Fruit fly (Drosophila melanogaster): ENCODE results near the gene Hyls1.
A peak's percentile ranks its signal among the peaks of the same experiment; 100 is the strongest.

The Hyls1 gene

DNA sequence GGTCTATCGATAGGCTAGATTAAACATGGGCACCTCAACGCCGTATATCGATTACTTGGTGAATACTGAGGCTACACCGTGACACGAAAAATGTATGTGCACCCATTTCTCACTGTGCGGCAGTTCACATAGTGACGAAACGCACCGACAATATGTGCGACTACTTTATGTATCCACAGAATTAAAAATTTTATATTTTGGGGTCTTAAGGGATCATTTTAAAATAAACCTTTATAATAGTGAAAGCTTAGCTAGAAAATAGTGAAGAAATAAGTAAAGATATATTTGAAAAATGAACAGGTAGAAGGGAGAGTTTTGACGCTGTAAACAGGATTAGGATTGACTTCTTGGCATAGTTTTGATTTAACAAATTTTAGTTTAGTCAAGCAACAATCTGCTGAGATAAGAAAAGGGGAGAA is 23.3 kb downstream of the Hyls1 start, which contains the start of gene mRpL4 (continued):
- TF ChIP-seq CG16815 (GFP tag; optimal IDR thresholded peaks at IDR 0.05): peak; percentile 42
- peak; percentile 99 for TF ChIP-seq Bgb (GFP tag; IDR thresholded peaks at IDR 0.05; ENCODE audit: partially characterized antibody)
- TF ChIP-seq pho (GFP tag; optimal IDR thresholded peaks at IDR 0.05): peak; percentile 75
- TF ChIP-seq Lhr (GFP tag; optimal IDR thresholded peaks at IDR 0.05): peak; percentile 69
- TF ChIP-seq CG1832 (GFP tag; optimal IDR thresholded peaks at IDR 0.05): no peak
- TF ChIP-seq br (optimal IDR thresholded peaks at IDR 0.05): no peak
- TF ChIP-seq D19B (GFP tag; optimal IDR thresholded peaks at IDR 0.05): peak; percentile 14
- no peak for TF ChIP-seq fd64A (GFP tag; optimal IDR thresholded peaks at IDR 0.05)
- TF ChIP-seq so (GFP tag; IDR thresholded peaks at IDR 0.05): no peak
- no peak for TF ChIP-seq CG15011 (GFP tag; optimal IDR thresholded peaks at IDR 0.05)
- TF ChIP-seq sc (optimal IDR thresholded peaks at IDR 0.05): no peak
- peak; percentile 13 for TF ChIP-seq sc (GFP tag; optimal IDR thresholded peaks at IDR 0.05)
- TF ChIP-seq mam (GFP tag; optimal IDR thresholded peaks at IDR 0.05): peak; percentile 87
- TF ChIP-seq CG11093 (GFP tag; IDR thresholded peaks at IDR 0.05): peak; percentile 18; the same call in 1 of the 3 replicates
- peak; percentile 78 for TF ChIP-seq CG32767 (GFP tag; IDR thresholded peaks at IDR 0.05)
- TF ChIP-seq bowl (GFP tag; IDR thresholded peaks at IDR 0.05): no peak
- no peak for TF ChIP-seq dmrt99B (tag; optimal IDR thresholded peaks at IDR 0.05)
- peak; percentile 74 for TF ChIP-seq CG6272 (GFP tag; IDR thresholded peaks at IDR 0.05)
- peak in 1 of 3 experiments; percentile 47 for TF ChIP-seq lola (GFP tag; optimal IDR thresholded peaks at IDR 0.05)
- peak; percentile 89 for TF ChIP-seq CG4617 (GFP tag; optimal IDR thresholded peaks at IDR 0.05; ENCODE audit: borderline replicate concordance)
- TF ChIP-seq CG12744 (GFP tag; optimal IDR thresholded peaks at IDR 0.05): peak; percentile 47
- peak; percentile 71 for TF ChIP-seq CG8089 (GFP tag; optimal IDR thresholded peaks at IDR 0.05)
- 0 out of 2 replicates have a peak, but pooled peaks have one; percentile 36 for TF ChIP-seq CG16779 (GFP tag; IDR thresholded peaks at IDR 0.05)
- TF ChIP-seq hb (GFP tag; IDR thresholded peaks at IDR 0.05; ENCODE audit: partially characterized antibody): peak; percentile 99
- TF ChIP-seq Ets97D (GFP tag; optimal IDR thresholded peaks at IDR 0.05): peak; percentile 70
- peak; percentile 62 for TF ChIP-seq Bdp1 (GFP tag; optimal IDR thresholded peaks at IDR 0.05)
- peak; percentile 60 for TF ChIP-seq unpg (GFP tag; optimal IDR thresholded peaks at IDR 0.05)
- TF ChIP-seq gsb (GFP tag; IDR thresholded peaks at IDR 0.05): peak; percentile 14; the same call in 1 of the 2 replicates
- no peak for TF ChIP-seq yki (optimal IDR thresholded peaks at IDR 0.05)
- peak; percentile 76 for TF ChIP-seq lmd (GFP tag; IDR thresholded peaks at IDR 0.05)
- peak; percentile 27; the same call in 1 of the 3 replicates for TF ChIP-seq tgo (GFP tag; IDR thresholded peaks at IDR 0.05)
- TF ChIP-seq CG9932 (GFP tag; IDR thresholded peaks at IDR 0.05): peak; percentile 87
- peak; percentile 58 for TF ChIP-seq Oaz (GFP tag; IDR thresholded peaks at IDR 0.05)
- TF ChIP-seq CrebB (tag; optimal IDR thresholded peaks at IDR 0.05): no peak
- peak; percentile 49 for TF ChIP-seq CG8388 (GFP tag; optimal IDR thresholded peaks at IDR 0.05)
- peak; percentile 51 to 73 for TF ChIP-seq chif (GFP tag; optimal IDR thresholded peaks at IDR 0.05)
- no peak for TF ChIP-seq pan (optimal IDR thresholded peaks at IDR 0.05)
- peak in 1 of 2 experiments; percentile 85 for TF ChIP-seq pan (GFP tag; optimal IDR thresholded peaks at IDR 0.05 in 1 of 2, IDR thresholded peaks at IDR 0.05 in 1 of 2)
- TF ChIP-seq E2f2 (GFP tag; IDR thresholded peaks at IDR 0.05): peak; percentile 53; the same call in 1 of the 2 replicates
- TF ChIP-seq toy (GFP tag; IDR thresholded peaks at IDR 0.05): no peak
- TF ChIP-seq Nf-YA (GFP tag; IDR thresholded peaks at IDR 0.05): no peak
- TF ChIP-seq Asciz (GFP tag; optimal IDR thresholded peaks at IDR 0.05): no peak
- peak; percentile 73; the same call in 1 of the 2 replicates for TF ChIP-seq CG32772 (GFP tag; IDR thresholded peaks at IDR 0.05)
- TF ChIP-seq CG3838 (GFP tag; optimal IDR thresholded peaks at IDR 0.05): peak; percentile 32
- peak; percentile 15 for TF ChIP-seq en (GFP tag; optimal IDR thresholded peaks at IDR 0.05)
- no peak for TF ChIP-seq lab (GFP tag; optimal IDR thresholded peaks at IDR 0.05)
- peak; percentile 6 for TF ChIP-seq Nf-YB (GFP tag; optimal IDR thresholded peaks at IDR 0.05)
- TF ChIP-seq CG4730 (GFP tag; IDR thresholded peaks at IDR 0.05): peak; percentile 47; the same call in 1 of the 2 replicates
- peak; percentile 70 for TF ChIP-seq p53 (GFP tag; optimal IDR thresholded peaks at IDR 0.05)
- peak; percentile 17 for TF ChIP-seq Oli (tag; optimal IDR thresholded peaks at IDR 0.05)
- peak; percentile 37 for TF ChIP-seq D19A (tag; optimal IDR thresholded peaks at IDR 0.05)
- TF ChIP-seq shn (GFP tag; optimal IDR thresholded peaks at IDR 0.05): peak; percentile 76
